Worm (Caenorhabditis elegans) whole organism, L2 larva: Measurements from ENCODE around the gene C34B4.4.

Source experiments
- F13H6.1 ChIP-seq: sonication (generic microtip); optimal IDR thresholded peaks from 2 replicates; lab custom pipeline; 2016; ENCODE audit warnings: missing genetic modification characterization, missing compliant biosample characterization
- R02D3.7 ChIP-seq: fragments of 150-350 bp; optimal IDR thresholded peaks from 2 replicates; lab custom pipeline; 2014; ENCODE audit warnings: missing biosample characterization, missing genetic modification characterization
- Y55F3AM.14 ChIP-seq: fragments of 200-800 bp; sonication (Bioruptor generic); optimal IDR thresholded peaks from 2 replicates; lab custom pipeline; 2018; ENCODE audit warnings: mild to moderate bottlenecking, missing genetic modification characterization, missing compliant biosample characterization
- ama-1 ChIP-seq: fragments of 150-350 bp; optimal IDR thresholded peaks from 2 replicates; lab custom pipeline; 2018; ENCODE audit warnings: inconsistent platforms
- blmp-1 ChIP-seq: sonication (generic microtip); optimal IDR thresholded peaks from 2 replicates; lab custom pipeline; 2017; ENCODE audit warnings: missing genetic modification characterization, mild to moderate bottlenecking, missing compliant biosample characterization, antibody characterized with exemption, moderate library complexity; ENCODE audit not compliant: insufficient read depth
- ceh-82 ChIP-seq: fragments of 150-350 bp; optimal IDR thresholded peaks from 2 replicates; lab custom pipeline; 2014; ENCODE audit warnings: missing biosample characterization, missing genetic modification characterization
- crh-2 ChIP-seq: sonication (generic microtip); optimal IDR thresholded peaks from 2 replicates; lab custom pipeline; 2017; ENCODE audit warnings: missing biosample characterization, missing genetic modification characterization
- dmd-4 ChIP-seq: sonication (generic microtip); optimal IDR thresholded peaks from 2 replicates; lab custom pipeline; 2017; ENCODE audit warnings: missing biosample characterization, missing genetic modification characterization
- elt-1 ChIP-seq: fragments of 150-350 bp; optimal IDR thresholded peaks from 2 replicates; lab custom pipeline; 2014; ENCODE audit warnings: missing biosample characterization, missing genetic modification characterization
- fos-1 ChIP-seq: fragments of 150-350 bp; optimal IDR thresholded peaks from 2 replicates; lab custom pipeline; 2014; ENCODE audit warnings: missing biosample characterization, missing genetic modification characterization
- gmeb-1 ChIP-seq: fragments of 150-350 bp; optimal IDR thresholded peaks from 2 replicates; lab custom pipeline; 2014; ENCODE audit warnings: missing biosample characterization, missing genetic modification characterization
- lin-11 ChIP-seq: fragments of 150-350 bp; sonication (generic microtip); optimal IDR thresholded peaks from 2 replicates; lab custom pipeline; 2014; ENCODE audit warnings: missing biosample characterization, missing genetic modification characterization, inconsistent platforms, mixed read lengths
- lin-39 ChIP-seq: fragments of 150-350 bp; optimal IDR thresholded peaks from 2 replicates; lab custom pipeline; 2014; ENCODE audit warnings: missing biosample characterization, missing genetic modification reagents, missing genetic modification characterization
- mab-5 ChIP-seq: fragments of 150-350 bp; optimal IDR thresholded peaks from 2 replicates; lab custom pipeline; 2014; ENCODE audit warnings: missing biosample characterization, missing genetic modification characterization
- mbf-1 ChIP-seq: sonication (generic microtip); optimal IDR thresholded peaks from 2 replicates; lab custom pipeline; 2017; ENCODE audit warnings: missing biosample characterization, missing genetic modification characterization
- nhr-10 ChIP-seq: sonication (generic microtip); optimal IDR thresholded peaks from 2 replicates; lab custom pipeline; 2017; ENCODE audit warnings: missing biosample characterization, missing genetic modification characterization
- nhr-129 ChIP-seq: fragments of 150-350 bp; optimal IDR thresholded peaks from 2 replicates; lab custom pipeline; 2014; ENCODE audit warnings: missing biosample characterization, missing genetic modification characterization
- nhr-21 ChIP-seq: fragments of 150-350 bp; optimal IDR thresholded peaks from 2 replicates; lab custom pipeline; 2014; ENCODE audit warnings: missing biosample characterization, missing genetic modification characterization
- nhr-23 ChIP-seq: fragments of 150-350 bp; optimal IDR thresholded peaks from 2 replicates; lab custom pipeline; 2014; ENCODE audit warnings: missing biosample characterization, missing genetic modification reagents, missing genetic modification characterization
- nhr-237 ChIP-seq: fragments of 150-350 bp; optimal IDR thresholded peaks from 2 replicates; lab custom pipeline; 2014; ENCODE audit warnings: missing biosample characterization, missing genetic modification characterization
- nhr-25 ChIP-seq: fragments of 150-350 bp; sonication (generic microtip); optimal IDR thresholded peaks from 3 replicates; lab custom pipeline; 2014; ENCODE audit warnings: missing biosample characterization, missing genetic modification characterization
- nhr-6 ChIP-seq: fragments of 150-350 bp; optimal IDR thresholded peaks from 2 replicates; lab custom pipeline; 2014; ENCODE audit warnings: missing biosample characterization, missing genetic modification characterization
- nhr-77 ChIP-seq: fragments of 150-350 bp; optimal IDR thresholded peaks from 2 replicates; lab custom pipeline; 2014; ENCODE audit warnings: missing biosample characterization, missing genetic modification characterization
- peb-1 ChIP-seq: fragments of 150-350 bp; optimal IDR thresholded peaks from 2 replicates; lab custom pipeline; 2014; ENCODE audit warnings: missing biosample characterization, missing genetic modification characterization
- sem-4 ChIP-seq: fragments of 150-350 bp; optimal IDR thresholded peaks from 2 replicates; lab custom pipeline; 2014; ENCODE audit warnings: missing biosample characterization, missing genetic modification reagents, missing genetic modification characterization
- sma-3 ChIP-seq: sonication (generic microtip); optimal IDR thresholded peaks from 2 replicates; lab custom pipeline; 2016; ENCODE audit warnings: missing genetic modification reagents, missing genetic modification characterization, missing compliant biosample characterization
- sma-9 ChIP-seq, 2 experiments: fragments of 150-350 bp in 1 of 2; sonication (generic microtip) in 1 of 2; optimal IDR thresholded peaks; 2 replicates each; lab custom pipeline; 2014 to 2016; ENCODE audit warnings: missing genetic modification characterization in 2 of 2, mild to moderate bottlenecking in 1 of 2, missing biosample characterization in 1 of 2, missing compliant biosample characterization in 1 of 2, missing genetic modification reagents in 1 of 2, moderate library complexity in 1 of 2
- unc-39 ChIP-seq: fragments of 150-350 bp; optimal IDR thresholded peaks from 2 replicates; lab custom pipeline; 2014; ENCODE audit warnings: missing biosample characterization, missing genetic modification characterization
- zag-1 ChIP-seq: fragments of 150-350 bp; optimal IDR thresholded peaks from 2 replicates; lab custom pipeline; 2014; ENCODE audit warnings: missing biosample characterization, missing genetic modification characterization
- ztf-4 ChIP-seq: fragments of 150-350 bp; optimal IDR thresholded peaks from 2 replicates; lab custom pipeline; 2014; ENCODE audit warnings: missing biosample characterization, missing genetic modification characterization

Gene C34B4.4

DNA sequence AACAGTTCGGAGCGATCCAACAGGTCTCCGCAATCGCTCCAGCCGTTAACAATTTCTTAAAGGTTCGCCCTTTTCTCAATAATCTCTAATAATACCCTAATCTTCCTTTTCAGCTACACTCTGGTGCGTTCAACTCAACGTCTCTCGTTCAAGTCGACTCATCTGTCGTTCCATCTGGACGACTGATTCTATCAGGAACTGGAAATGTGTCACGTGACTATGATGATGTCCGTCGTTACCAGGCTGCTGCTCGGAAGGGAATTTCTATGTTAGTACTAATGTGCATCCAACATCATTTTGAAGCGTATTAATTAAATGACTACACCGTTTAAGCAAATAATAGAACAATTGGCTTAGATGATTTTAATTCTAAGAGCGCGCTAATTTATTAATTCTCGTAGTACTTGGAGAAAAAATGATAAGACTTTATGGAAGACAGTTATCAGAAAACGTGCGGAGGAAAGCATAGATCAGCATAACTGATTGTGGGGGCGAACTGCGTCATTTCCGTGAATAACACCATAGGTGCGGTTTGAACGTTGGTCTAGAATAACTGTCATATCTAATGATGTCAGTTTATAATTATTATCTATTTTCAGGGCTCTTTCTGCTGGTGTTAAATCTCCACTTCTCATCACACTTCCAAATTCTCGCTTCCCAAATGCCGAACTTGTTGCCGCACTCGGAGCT, 46.2 kb upstream of the C34B4.4 start:
- TF ChIP-seq nhr-129 (tag; lab: Kevin White, UChicago): no peak
- TF ChIP-seq sem-4 (tag; lab: Kevin White, UChicago): no peak
- no peak for TF ChIP-seq peb-1 (tag; lab: Kevin White, UChicago)
- no peak for TF ChIP-seq sma-9 (GFP tag; optimal IDR thresholded peaks at IDR 0.05; lab: Kevin White, UChicago)
- no peak for TF ChIP-seq sma-9 (tag; optimal IDR thresholded peaks at IDR 0.05; lab: Kevin White, UChicago)
- TF ChIP-seq Y55F3AM.14 (GFP tag; lab: Kevin White, UChicago): no peak

DNA sequence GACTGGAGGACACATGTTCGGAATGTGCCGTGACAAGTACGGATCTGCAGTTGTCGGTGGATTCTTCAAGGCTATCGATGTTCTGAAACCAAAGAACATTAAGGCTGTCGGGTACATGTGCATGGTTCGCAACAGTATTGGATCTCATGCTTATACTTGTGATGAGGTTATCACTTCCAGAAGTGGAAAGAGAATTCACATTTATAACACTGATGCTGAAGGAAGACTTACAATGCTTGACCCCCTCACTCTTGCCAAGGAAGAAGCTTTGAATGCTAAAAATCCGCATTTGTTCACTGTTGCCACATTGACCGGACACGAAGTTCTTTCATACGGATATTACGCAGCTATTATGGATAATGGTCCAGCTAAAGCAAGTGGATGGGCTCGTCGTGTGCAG, 45.2 kb upstream of the C34B4.4 start:
- TF ChIP-seq R02D3.7 (tag; lab: Kevin White, UChicago) (no peak), ztf-4 (tag; lab: Kevin White, UChicago) (no peak), lin-11 (tag; lab: Kevin White, UChicago) (no peak), mbf-1 (tag; lab: Kevin White, UChicago) (no peak), dmd-4 (tag; lab: Kevin White, UChicago) (no peak)

DNA sequence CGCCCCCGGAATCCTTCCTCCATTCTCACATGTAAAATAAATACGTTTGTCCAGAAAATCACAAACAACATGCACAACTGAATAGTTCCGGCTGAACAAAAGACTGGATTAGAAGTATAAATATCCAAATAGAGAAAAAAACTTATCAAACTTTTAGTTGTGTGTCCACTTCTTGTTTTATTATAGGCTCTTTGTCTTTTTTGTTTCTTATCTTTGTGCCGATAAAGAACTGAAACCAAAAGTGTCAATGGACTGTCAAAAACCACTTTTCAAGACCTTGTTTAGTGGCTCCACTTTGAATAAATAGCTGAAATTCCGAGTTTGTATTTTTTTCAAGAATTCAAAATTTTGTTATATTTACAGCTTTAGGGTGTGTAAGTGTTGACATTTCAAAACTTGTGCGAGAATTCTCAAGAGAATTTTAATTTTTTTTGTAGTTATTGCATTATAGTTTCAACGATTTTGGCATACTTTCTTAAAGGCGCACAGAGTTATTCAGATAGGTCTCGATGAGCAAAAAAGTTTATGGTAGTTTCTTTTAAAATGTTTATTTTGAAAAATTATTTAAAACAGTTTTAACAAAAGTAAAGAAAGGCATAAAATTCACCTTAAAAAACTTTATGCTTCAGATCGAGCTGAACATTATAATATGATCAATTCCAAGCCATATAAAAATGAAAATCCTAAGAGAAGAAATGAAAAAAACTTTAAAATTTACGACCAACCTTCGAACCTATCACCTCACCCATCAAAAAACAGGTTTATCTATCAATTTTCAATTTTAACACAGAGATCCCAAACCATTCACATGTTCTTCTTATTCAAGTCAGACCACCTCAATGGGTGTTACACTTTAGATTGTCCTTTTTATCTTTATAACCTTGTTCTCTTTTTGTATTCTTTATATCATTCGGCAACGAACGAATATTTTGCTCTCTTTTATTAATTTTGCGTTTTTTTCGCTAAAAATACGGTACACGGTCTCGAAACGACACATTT, 43.8 kb upstream of the C34B4.4 start:
- TF ChIP-seq nhr-25 (tag; lab: Kevin White, UChicago) (peak; percentile 60), Y55F3AM.14 (GFP tag; lab: Kevin White, UChicago) (no peak), fos-1 (tag; lab: Kevin White, UChicago) (peak; percentile 34), elt-1 (no peak), nhr-10 (no peak), sma-9 (GFP tag; optimal IDR thresholded peaks at IDR 0.05; lab: Kevin White, UChicago) (peak; percentile 64), sma-9 (tag; optimal IDR thresholded peaks at IDR 0.05; lab: Kevin White, UChicago) (no peak), nhr-21 (tag; lab: Kevin White, UChicago) (peak; percentile 37), nhr-23 (tag; lab: Kevin White, UChicago) (no peak), crh-2 (no peak), zag-1 (tag; lab: Kevin White, UChicago) (no peak), blmp-1 (tag; lab: Kevin White, UChicago) (peak; percentile 23), sma-3 (GFP tag; lab: Kevin White, UChicago) (peak; percentile 20)

DNA sequence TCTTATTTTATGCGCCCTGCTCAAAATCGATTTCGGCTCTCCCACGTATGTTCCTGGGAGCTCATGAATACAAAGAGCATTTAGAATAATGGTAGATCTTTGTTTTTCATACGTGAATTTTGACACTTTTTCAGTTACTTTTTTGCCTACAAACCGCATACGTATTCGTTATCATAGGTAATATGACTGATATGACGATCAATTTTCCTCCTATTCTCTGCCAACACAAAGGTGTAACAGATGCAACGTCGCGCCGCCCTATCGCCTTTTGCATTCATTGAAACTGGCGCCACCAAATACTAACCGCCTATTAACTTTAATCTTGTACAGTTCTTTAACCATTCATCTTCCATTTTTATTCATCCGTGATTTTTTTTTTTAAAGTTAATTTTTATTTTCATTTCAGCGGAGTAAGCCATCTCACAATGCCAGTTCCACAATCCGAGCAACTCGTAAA, 42.6 kb upstream of the C34B4.4 start, which contains the start of gene W07G4.5:
Gene W07G4.5 (plus strand): TSS at position 407 of the 457 bp plus-strand sequence.
- TF ChIP-seq Y55F3AM.14 (GFP tag; lab: Kevin White, UChicago): no peak
- no peak for TF ChIP-seq ceh-82 (tag; lab: Kevin White, UChicago)
- TF ChIP-seq sma-9 (GFP tag; optimal IDR thresholded peaks at IDR 0.05; lab: Kevin White, UChicago): peak; percentile 38
- no peak for TF ChIP-seq sma-9 (tag; optimal IDR thresholded peaks at IDR 0.05; lab: Kevin White, UChicago)
- peak; percentile 26 for TF ChIP-seq fos-1 (tag; lab: Kevin White, UChicago)
- peak; percentile 54 for TF ChIP-seq crh-2
- TF ChIP-seq nhr-77 (tag; lab: Kevin White, UChicago): no peak
- no peak for TF ChIP-seq mbf-1 (tag; lab: Kevin White, UChicago)
- TF ChIP-seq nhr-6 (tag; lab: Kevin White, UChicago): no peak
- no peak for TF ChIP-seq zag-1 (tag; lab: Kevin White, UChicago)
- no peak for TF ChIP-seq nhr-25 (tag; lab: Kevin White, UChicago)

DNA sequence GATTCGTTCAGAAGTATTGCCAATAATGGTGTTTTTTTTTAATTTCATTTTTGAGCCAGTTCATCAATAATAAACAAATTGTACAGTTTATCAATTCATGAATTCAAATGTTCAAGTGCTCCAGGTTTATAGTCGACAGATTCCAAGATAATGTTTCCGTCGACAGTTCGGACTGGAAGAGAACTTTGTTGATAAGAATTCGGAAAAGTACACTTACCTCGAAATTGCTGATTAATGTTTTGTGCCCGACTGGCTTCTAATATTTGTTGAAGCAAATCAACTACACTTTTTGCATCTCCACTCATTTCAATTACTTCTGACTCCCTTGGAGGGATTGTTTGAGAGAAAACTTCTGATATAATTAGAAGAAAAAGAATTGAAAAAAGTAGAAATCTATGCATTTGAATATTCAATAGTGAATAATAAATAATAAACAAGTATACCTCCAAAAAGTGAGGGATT, 41.0 kb upstream of the C34B4.4 start, which contains the start of gene W07G4.8:
Gene W07G4.8 (minus strand): TSS at position 412 of the 462 bp plus-strand sequence.
- no peak for TF ChIP-seq F13H6.1 (tag; lab: Kevin White, UChicago)
- TF ChIP-seq gmeb-1 (tag; lab: Kevin White, UChicago): peak; percentile 10
- TF ChIP-seq fos-1 (tag; lab: Kevin White, UChicago): peak; percentile 62
- peak; percentile 50 for TF ChIP-seq sma-9 (GFP tag; optimal IDR thresholded peaks at IDR 0.05; lab: Kevin White, UChicago)
- no peak for TF ChIP-seq sma-9 (tag; optimal IDR thresholded peaks at IDR 0.05; lab: Kevin White, UChicago)

DNA sequence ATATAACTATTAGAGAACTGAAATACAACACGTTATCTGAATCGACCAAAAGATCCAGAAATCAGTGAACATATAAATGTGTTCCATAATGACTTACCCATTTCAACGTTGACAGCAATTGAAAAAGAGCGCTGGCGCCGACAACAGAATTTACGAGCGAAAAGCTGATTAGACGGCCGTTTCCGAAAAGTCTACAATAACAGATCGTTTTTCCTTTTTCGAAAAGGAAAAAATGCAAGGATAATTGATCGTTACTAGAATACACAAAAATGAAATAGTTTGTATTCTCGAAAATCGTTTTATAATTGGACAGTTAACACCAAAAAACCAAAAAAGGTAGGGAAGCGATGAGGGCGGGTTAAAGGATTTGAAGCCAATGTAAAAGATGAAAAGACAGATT, 36.6 kb upstream of the C34B4.4 start, which contains the start of gene srr-1:
Gene srr-1 (minus strand): TSS at position 101 of the 400 bp plus-strand sequence.
- no peak for TF ChIP-seq sma-3 (GFP tag; lab: Kevin White, UChicago)
- no peak for TF ChIP-seq sem-4 (tag; lab: Kevin White, UChicago)
- TF ChIP-seq lin-39 (tag; lab: Kevin White, UChicago): no peak
- TF ChIP-seq ama-1 (lab: Kevin White, UChicago): no peak
- no peak for TF ChIP-seq sma-9 (GFP tag; optimal IDR thresholded peaks at IDR 0.05; lab: Kevin White, UChicago)
- TF ChIP-seq sma-9 (tag; optimal IDR thresholded peaks at IDR 0.05; lab: Kevin White, UChicago): no peak
- no peak for TF ChIP-seq mab-5 (tag; lab: Kevin White, UChicago)
- no peak for TF ChIP-seq unc-39
- TF ChIP-seq peb-1 (tag; lab: Kevin White, UChicago): no peak
- no peak for TF ChIP-seq nhr-237 (tag; lab: Kevin White, UChicago)
- TF ChIP-seq gmeb-1 (tag; lab: Kevin White, UChicago): no peak
